Fruit fly (Drosophila melanogaster): Measurements from ENCODE around the gene CG11109.

The CG11109 gene

dm6 chr3L:22865061-22865418 is 7.0 kb upstream of the CG11109 start (continued):
- TF ChIP-seq tio (GFP tag; optimal IDR thresholded peaks at IDR 0.05) = peak; percentile 73
- no peak for TF ChIP-seq Usf (GFP tag; optimal IDR thresholded peaks at IDR 0.05)
- peak; percentile 39; the same call in 1 of the 2 replicates for TF ChIP-seq CG5953 (GFP tag; IDR thresholded peaks at IDR 0.05)
- peak; percentile 58 for TF ChIP-seq bcd (GFP tag; optimal IDR thresholded peaks at IDR 0.05)
- TF ChIP-seq CG31224 (GFP tag; IDR thresholded peaks at IDR 0.05) = peak; percentile 27; the same call in 1 of the 2 replicates
- peak; percentile 2 for TF ChIP-seq CG3065 (GFP tag; optimal IDR thresholded peaks at IDR 0.05)
- TF ChIP-seq Dll (GFP tag; IDR thresholded peaks at IDR 0.05; ENCODE audit: partially characterized antibody) = no peak
- TF ChIP-seq CG7745 (tag; optimal IDR thresholded peaks at IDR 0.05) = no peak
- TF ChIP-seq pnt (GFP tag; optimal IDR thresholded peaks at IDR 0.05) = no peak
- peak; percentile 21 for TF ChIP-seq CG9727 (GFP tag; optimal IDR thresholded peaks at IDR 0.05)
- no peak for TF ChIP-seq maf-S (GFP tag; optimal IDR thresholded peaks at IDR 0.05)
- peak; percentile 77 for TF ChIP-seq CG12391 (tag; optimal IDR thresholded peaks at IDR 0.05)
- peak; percentile 3 for TF ChIP-seq zen (tag; optimal IDR thresholded peaks at IDR 0.05)
- TF ChIP-seq hbn (GFP tag; IDR thresholded peaks at IDR 0.05; ENCODE audit: partially characterized antibody) = no peak
- peak; percentile 62 for TF ChIP-seq CG6813 (GFP tag; optimal IDR thresholded peaks at IDR 0.05)
- TF ChIP-seq MBD-R2 (GFP tag; IDR thresholded peaks at IDR 0.05) = no peak
- no peak for TF ChIP-seq CG8359 (GFP tag; optimal IDR thresholded peaks at IDR 0.05; ENCODE audit: borderline replicate concordance)
- peak; percentile 68 for TF ChIP-seq NfI (GFP tag; optimal IDR thresholded peaks at IDR 0.05)
- peak; percentile 55 for TF ChIP-seq nerfin-1 (tag; optimal IDR thresholded peaks at IDR 0.05)
- no peak for TF ChIP-seq sens-2 (GFP tag; IDR thresholded peaks at IDR 0.05)
- TF ChIP-seq Xrp1 (GFP tag; IDR thresholded peaks at IDR 0.05) = peak; percentile 71
- peak; percentile 68 for TF ChIP-seq HHEX (GFP tag; optimal IDR thresholded peaks at IDR 0.05)
- TF ChIP-seq Nf-YC (tag; optimal IDR thresholded peaks at IDR 0.05) = peak; percentile 61
- no peak for TF ChIP-seq chif (GFP tag; optimal IDR thresholded peaks at IDR 0.05)
- no peak for TF ChIP-seq shn (GFP tag; optimal IDR thresholded peaks at IDR 0.05)
- TF ChIP-seq p53 (GFP tag; optimal IDR thresholded peaks at IDR 0.05) = no peak
- TF ChIP-seq CG10462 (GFP tag; optimal IDR thresholded peaks at IDR 0.05) = peak; percentile 17
- no peak for TF ChIP-seq CG11560 (tag; IDR thresholded peaks at IDR 0.05)
- TF ChIP-seq en (GFP tag; optimal IDR thresholded peaks at IDR 0.05) = no peak
- TF ChIP-seq Hmr (GFP tag; optimal IDR thresholded peaks at IDR 0.05) = peak; percentile 84
- TF ChIP-seq CG3995 (GFP tag; optimal IDR thresholded peaks at IDR 0.05) = no peak
- no peak for TF ChIP-seq Ets97D (GFP tag; optimal IDR thresholded peaks at IDR 0.05)
- TF ChIP-seq zen2 (GFP tag; IDR thresholded peaks at IDR 0.05; ENCODE audit: partially characterized antibody) = no peak
- TF ChIP-seq CG6854 (GFP tag; optimal IDR thresholded peaks at IDR 0.05) = peak; percentile 61
- no peak for TF ChIP-seq CG6683 (GFP tag; optimal IDR thresholded peaks at IDR 0.05)
- peak; percentile 50 for TF ChIP-seq CG4820 (GFP tag; optimal IDR thresholded peaks at IDR 0.05)
- TF ChIP-seq Blimp-1 (GFP tag; optimal IDR thresholded peaks at IDR 0.05) = peak; percentile 51
- peak; percentile 22 for TF ChIP-seq CG15514 (GFP tag; optimal IDR thresholded peaks at IDR 0.05)
- TF ChIP-seq CG8290 (GFP tag; optimal IDR thresholded peaks at IDR 0.05) = no peak
- TF ChIP-seq CG8290 (tag; optimal IDR thresholded peaks at IDR 0.05) = no peak
- peak; percentile 59 for TF ChIP-seq CG14441 (GFP tag; IDR thresholded peaks at IDR 0.05)
- no peak for TF ChIP-seq btn (GFP tag; optimal IDR thresholded peaks at IDR 0.05)
- no peak for TF ChIP-seq Stat92E (GFP tag; optimal IDR thresholded peaks at IDR 0.05)
- TF ChIP-seq Sox102F (GFP tag; optimal IDR thresholded peaks at IDR 0.05) = peak; percentile 85
- peak; percentile 73 for TF ChIP-seq Fer1 (GFP tag; optimal IDR thresholded peaks at IDR 0.05)
- TF ChIP-seq CG2116 (GFP tag; optimal IDR thresholded peaks at IDR 0.05) = peak; percentile 28
- TF ChIP-seq CG9876 (GFP tag; optimal IDR thresholded peaks at IDR 0.05) = no peak
- peak; percentile 77 for TF ChIP-seq odd (GFP tag; optimal IDR thresholded peaks at IDR 0.05)
- TF ChIP-seq fd64A (GFP tag; optimal IDR thresholded peaks at IDR 0.05) = no peak
- no peak for TF ChIP-seq CrebB (tag; optimal IDR thresholded peaks at IDR 0.05)

Measured in whole organism, embryonic.